Worm (Caenorhabditis elegans) whole organism, L1 larva: ENCODE data around the gene pat-3.

ENCODE experiments used
- mdl-1 ChIP-seq, 2 experiments: fragments of 150-350 bp; optimal IDR thresholded peaks; 2 replicates each; lab custom pipeline; 2014 to 2017; ENCODE audit warnings: missing biosample characterization in 2 of 2, missing genetic modification characterization in 2 of 2, inconsistent platforms in 1 of 2
- unc-62 ChIP-seq: fragments of 150-350 bp; optimal IDR thresholded peaks from 2 replicates; lab custom pipeline; 2014; ENCODE audit warnings: missing biosample characterization, missing genetic modification reagents, missing genetic modification characterization

DNA sequence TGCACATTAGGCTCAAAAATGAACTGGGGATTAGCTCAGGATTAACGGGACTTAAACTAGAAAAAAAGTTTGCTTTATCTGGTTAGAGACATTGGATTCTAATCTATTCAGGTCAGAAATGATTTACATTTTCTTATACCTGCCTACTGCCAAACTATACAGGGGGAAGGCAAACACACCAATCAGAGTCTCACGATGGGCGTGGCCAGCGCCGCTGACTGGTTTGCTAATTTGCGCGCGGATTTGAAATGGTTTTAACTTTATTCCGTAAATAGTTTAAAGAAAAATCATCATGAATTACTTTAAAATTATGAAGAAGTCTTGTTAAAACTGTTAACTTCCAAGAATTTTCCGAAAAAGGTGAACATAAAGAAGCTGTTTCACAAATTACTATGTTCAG is 15.6 kb downstream of the pat-3 start:
- no peak for TF ChIP-seq mdl-1 (tag; optimal IDR thresholded peaks at IDR 0.05; lab: Kevin White, UChicago)
- no peak for TF ChIP-seq unc-62 (GFP tag; lab: Kevin White, UChicago)
